Fruit fly (Drosophila melanogaster): Measurements from ENCODE around the gene CG43094.

The CG43094 gene

DNA sequence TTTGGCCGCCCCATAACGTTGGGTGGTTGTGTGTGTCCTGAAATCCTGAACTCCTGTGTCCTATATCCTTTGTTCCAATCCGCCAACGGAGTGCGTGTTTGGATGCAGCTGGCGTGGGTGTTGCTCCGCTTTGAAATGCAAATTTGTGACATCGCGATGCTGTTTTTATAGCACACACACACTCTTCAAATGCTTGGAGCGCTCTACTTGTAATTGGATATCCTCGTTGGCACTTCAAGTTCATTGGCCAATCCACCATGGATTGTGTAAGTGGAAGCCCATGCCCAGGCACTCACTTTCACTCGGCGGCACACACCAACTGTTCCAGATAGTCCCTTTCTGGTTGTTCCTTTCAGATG lies 45.3 kb upstream of the CG43094 start, which contains the start of gene CG13840:
Gene CG13840, minus strand, starts transcription at position 101 of the 359 bp plus-strand sequence.
- no peak for TF ChIP-seq salr (GFP tag; optimal IDR thresholded peaks at IDR 0.05)
- TF ChIP-seq CG11294 (GFP tag; IDR thresholded peaks at IDR 0.05): no peak
- TF ChIP-seq Sox14 (GFP tag; optimal IDR thresholded peaks at IDR 0.05): no peak
- no peak for TF ChIP-seq fd59A (GFP tag; optimal IDR thresholded peaks at IDR 0.05)
- no peak for TF ChIP-seq Sox15 (GFP tag; optimal IDR thresholded peaks at IDR 0.05)
- TF ChIP-seq CG3919 (GFP tag; optimal IDR thresholded peaks at IDR 0.05): no peak
- TF ChIP-seq topi (GFP tag; optimal IDR thresholded peaks at IDR 0.05): no peak

DNA sequence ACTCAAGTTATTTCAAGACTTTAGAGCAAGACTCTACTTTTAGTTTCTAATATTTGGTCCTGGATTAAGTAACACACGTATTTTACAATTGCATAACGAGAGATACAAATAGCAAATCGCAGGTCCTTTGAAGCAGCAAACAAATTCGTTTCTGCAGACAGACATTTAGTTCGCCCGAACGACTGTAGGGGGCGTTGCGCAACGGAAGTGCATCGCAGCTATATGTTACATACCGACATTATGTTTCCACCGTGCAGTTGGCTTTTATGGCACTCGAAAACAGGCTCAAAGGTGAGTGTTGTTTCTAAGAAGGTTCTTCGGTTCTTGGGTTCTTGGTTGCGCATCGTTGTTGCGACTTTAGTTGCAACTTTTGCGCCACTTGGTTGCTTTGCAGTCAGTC lies 39.5 kb upstream of the CG43094 start:
- no peak for TF ChIP-seq CG31627 (GFP tag; optimal IDR thresholded peaks at IDR 0.05)
- TF ChIP-seq CG6163 (GFP tag; IDR thresholded peaks at IDR 0.05): no peak
- TF ChIP-seq CG32006 (GFP tag; optimal IDR thresholded peaks at IDR 0.05): no peak
- TF ChIP-seq Eip93F (GFP tag; optimal IDR thresholded peaks at IDR 0.05): no peak
- TF ChIP-seq CG6808 (GFP tag; optimal IDR thresholded peaks at IDR 0.05): no peak
- TF ChIP-seq CG16779 (tag; optimal IDR thresholded peaks at IDR 0.05): no peak
- TF ChIP-seq CG11294 (GFP tag; IDR thresholded peaks at IDR 0.05): no peak
- no peak for TF ChIP-seq Ets21C (GFP tag; optimal IDR thresholded peaks at IDR 0.05)
- no peak for TF ChIP-seq Sox15 (GFP tag; optimal IDR thresholded peaks at IDR 0.05)

DNA sequence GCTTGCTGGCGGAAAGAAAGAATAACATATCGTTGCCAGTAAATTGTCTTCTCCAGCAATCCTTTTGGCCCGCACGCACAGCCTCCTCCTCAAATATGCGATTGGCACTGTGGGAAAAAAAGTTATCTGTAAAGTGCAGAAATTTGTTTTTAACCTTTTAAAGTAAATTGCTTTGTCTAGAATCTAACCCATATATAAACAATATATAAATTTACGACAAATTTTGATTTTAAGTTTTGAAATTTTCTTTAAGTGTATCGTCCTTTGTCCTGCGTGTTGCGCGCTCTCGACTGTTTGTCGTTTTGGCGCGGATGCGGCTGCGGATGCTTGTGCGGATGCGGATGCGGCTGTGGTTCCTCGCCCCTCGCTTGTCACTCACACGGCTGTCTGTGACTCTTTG lies 36.3 kb upstream of the CG43094 start:
- peak; percentile 63 for TF ChIP-seq svp (GFP tag)
- TF ChIP-seq Lpt (GFP tag; optimal IDR thresholded peaks at IDR 0.05): no peak
- TF ChIP-seq Ets96B (tag; optimal IDR thresholded peaks at IDR 0.05): peak; percentile 21
- no peak for TF ChIP-seq Sox14 (GFP tag; optimal IDR thresholded peaks at IDR 0.05)
- no peak for TF ChIP-seq CG8319 (GFP tag; optimal IDR thresholded peaks at IDR 0.05)
- TF ChIP-seq topi (GFP tag; optimal IDR thresholded peaks at IDR 0.05): no peak
- no peak for TF ChIP-seq CG7368 (GFP tag; optimal IDR thresholded peaks at IDR 0.05)
- TF ChIP-seq CG8632 (GFP tag; optimal IDR thresholded peaks at IDR 0.05): no peak
- no peak for TF ChIP-seq Sox15 (GFP tag; optimal IDR thresholded peaks at IDR 0.05)
- TF ChIP-seq Gug (GFP tag; IDR thresholded peaks at IDR 0.05): no peak
- no peak for TF ChIP-seq CG16779 (tag; optimal IDR thresholded peaks at IDR 0.05)
- TF ChIP-seq spab (GFP tag; optimal IDR thresholded peaks at IDR 0.05): no peak
- no peak for TF ChIP-seq esn (GFP tag; optimal IDR thresholded peaks at IDR 0.05)
- TF ChIP-seq net (GFP tag; optimal IDR thresholded peaks at IDR 0.05): no peak
- no peak for TF ChIP-seq CG1621 (tag; optimal IDR thresholded peaks at IDR 0.05)
- peak; percentile 61 for TF ChIP-seq Eip78C (GFP tag)
- no peak for TF ChIP-seq acj6 (GFP tag; optimal IDR thresholded peaks at IDR 0.05)
- peak; percentile 20 for TF ChIP-seq CG32006 (GFP tag; optimal IDR thresholded peaks at IDR 0.05)
- TF ChIP-seq Hr38 (GFP tag; optimal IDR thresholded peaks at IDR 0.05): no peak
- TF ChIP-seq Sox102F (GFP tag; optimal IDR thresholded peaks at IDR 0.05): no peak
- TF ChIP-seq CG10669 (GFP tag; optimal IDR thresholded peaks at IDR 0.05): peak; percentile 0
- peak; percentile 2 for TF ChIP-seq CG10631 (GFP tag; optimal IDR thresholded peaks at IDR 0.05)
- peak; percentile 6 for TF ChIP-seq CG3919 (GFP tag; optimal IDR thresholded peaks at IDR 0.05)
- TF ChIP-seq CG6163 (GFP tag; IDR thresholded peaks at IDR 0.05): peak; percentile 45; the same call in 1 of the 3 replicates
- TF ChIP-seq pdm3 (GFP tag; optimal IDR thresholded peaks at IDR 0.05): no peak
- no peak for TF ChIP-seq Hr39 (GFP tag; optimal IDR thresholded peaks at IDR 0.05)

- TF ChIP-seq Hr39 (GFP tag; optimal IDR thresholded peaks at IDR 0.05) (no peak), Lpt (GFP tag; optimal IDR thresholded peaks at IDR 0.05) (peak; percentile 7), achi (GFP tag; optimal IDR thresholded peaks at IDR 0.05) (no peak), CG32006 (GFP tag; optimal IDR thresholded peaks at IDR 0.05) (peak; percentile 15), Hr4 (GFP tag; optimal IDR thresholded peaks at IDR 0.05) (peak; percentile 51), Eip78C (GFP tag) (peak; percentile 58), CG6163 (GFP tag; IDR thresholded peaks at IDR 0.05) (0 out of 3 replicates have a peak, but pooled peaks have one; percentile 30), Blimp-1 (GFP tag; optimal IDR thresholded peaks at IDR 0.05) (no peak), eg (GFP tag; IDR thresholded peaks at IDR 0.05) (peak; percentile 39; the same call in 1 of the 3 replicates)
These were observed 33.0 kb upstream of the CG43094 start, which contains the start of gene CG7031 for dm6 chr3R:22803655-22804341. Gene CG7031, plus strand, starts transcription at chr3R:22804291.
